ENCODE assay signal across 3 worm cellular contexts in genomic region chrV:18079163-18079562, ce11.
TF ChIP-seq lines count a peak whose summit lies in the region.

No protein-coding gene starts in this region.

TF ChIP-seq in whole organism, L1 larva, 84 proteins besides CTCF, POLR2A, EP300 and RAD21 (continued from another document and continues in another):
- TF ChIP-seq snpc-4 (tag; optimal IDR thresholded peaks at IDR 0.05; lab: Kevin White, UChicago) = peak; percentile 83
- no peak for TF ChIP-seq hlh-17 (GFP tag; optimal IDR thresholded peaks at IDR 0.05; lab: Kevin White, UChicago; ENCODE audit: borderline replicate concordance)
- TF ChIP-seq F16B12.6 (tag; optimal IDR thresholded peaks at IDR 0.05; lab: Kevin White, UChicago) = peak; percentile 8
- TF ChIP-seq mef-2 (tag; optimal IDR thresholded peaks at IDR 0.05; lab: Kevin White, UChicago) = no peak
- no peak for TF ChIP-seq elt-3 (tag; optimal IDR thresholded peaks at IDR 0.05; lab: Kevin White, UChicago)
- peak; percentile 54 for TF ChIP-seq egl-13 (tag; optimal IDR thresholded peaks at IDR 0.05; lab: Kevin White, UChicago)
- TF ChIP-seq pax-3 (tag; optimal IDR thresholded peaks at IDR 0.05; lab: Kevin White, UChicago) = peak; percentile 17
- no peak for TF ChIP-seq pqm-1 (tag; optimal IDR thresholded peaks at IDR 0.05; lab: Kevin White, UChicago)
- TF ChIP-seq unc-130 (tag; optimal IDR thresholded peaks at IDR 0.05; lab: Kevin White, UChicago) = no peak
- TF ChIP-seq ama-1 (optimal IDR thresholded peaks at IDR 0.05; lab: Kevin White, UChicago) = no peak
- peak; percentile 62 for TF ChIP-seq ztf-4 (tag; optimal IDR thresholded peaks at IDR 0.05; lab: Kevin White, UChicago)
- TF ChIP-seq xbp-1 (tag; optimal IDR thresholded peaks at IDR 0.05; lab: Kevin White, UChicago) = peak; percentile 73
- TF ChIP-seq C04F5.9 (tag; optimal IDR thresholded peaks at IDR 0.05; lab: Kevin White, UChicago) = no peak
- no peak for TF ChIP-seq lir-3 (tag; optimal IDR thresholded peaks at IDR 0.05; lab: Kevin White, UChicago; ENCODE audit: poor library complexity)
- no peak for TF ChIP-seq fkh-4 (tag; optimal IDR thresholded peaks at IDR 0.05; lab: Kevin White, UChicago; ENCODE audit: borderline replicate concordance)
- no peak for TF ChIP-seq ceh-90 (tag; optimal IDR thresholded peaks at IDR 0.05; lab: Kevin White, UChicago)
- TF ChIP-seq vab-15 (tag; optimal IDR thresholded peaks at IDR 0.05; lab: Kevin White, UChicago) = no peak
- peak; percentile 78 for TF ChIP-seq jun-1 (tag; optimal IDR thresholded peaks at IDR 0.05; lab: Kevin White, UChicago)
- TF ChIP-seq ceh-63 (GFP tag; optimal IDR thresholded peaks at IDR 0.05; lab: Kevin White, UChicago) = no peak
- TF ChIP-seq irx-1 (tag; optimal IDR thresholded peaks at IDR 0.05; lab: Kevin White, UChicago) = peak; percentile 54
- peak; percentile 81 for TF ChIP-seq fos-1 (tag; optimal IDR thresholded peaks at IDR 0.05; lab: Kevin White, UChicago)
- peak; percentile 17 to 89 (median 79) for TF ChIP-seq ceh-82 (tag; optimal IDR thresholded peaks at IDR 0.05; lab: Kevin White, UChicago)
- TF ChIP-seq lin-39 (tag; optimal IDR thresholded peaks at IDR 0.05; lab: Kevin White, UChicago) = peak; percentile 80
- TF ChIP-seq nhr-47 (tag; optimal IDR thresholded peaks at IDR 0.05; lab: Kevin White, UChicago) = peak; percentile 89
- peak; percentile 87 for TF ChIP-seq swsn-7 (tag; optimal IDR thresholded peaks at IDR 0.05; lab: Kevin White, UChicago)
- TF ChIP-seq aha-1 (tag; optimal IDR thresholded peaks at IDR 0.05; lab: Kevin White, UChicago) = no peak
- peak; percentile 67 for TF ChIP-seq isw-1 (GFP tag; IDR thresholded peaks at IDR 0.05; lab: Robert Waterston, UW)
- TF ChIP-seq sox-4 (tag; optimal IDR thresholded peaks at IDR 0.05; lab: Kevin White, UChicago) = no peak
- peak; percentile 90 for TF ChIP-seq unc-86 (tag; optimal IDR thresholded peaks at IDR 0.05; lab: Kevin White, UChicago)
- peak; percentile 66 to 81 for TF ChIP-seq lin-35 (GFP tag; optimal IDR thresholded peaks at IDR 0.05; lab: Kevin White, UChicago)
- TF ChIP-seq unc-98 (GFP tag; IDR thresholded peaks at IDR 0.05; lab: Robert Waterston, UW) = no peak
- TF ChIP-seq unc-30 (tag; optimal IDR thresholded peaks at IDR 0.05; lab: Kevin White, UChicago) = peak; percentile 29
- TF ChIP-seq lin-14 (GFP tag; optimal IDR thresholded peaks at IDR 0.05; lab: Kevin White, UChicago) = peak; percentile 99
- TF ChIP-seq skn-1 (tag; optimal IDR thresholded peaks at IDR 0.05; lab: Kevin White, UChicago) = peak; percentile 66
- no peak for TF ChIP-seq C16A3.4 (tag; optimal IDR thresholded peaks at IDR 0.05; lab: Kevin White, UChicago)
- no peak for TF ChIP-seq nhr-90 (tag; optimal IDR thresholded peaks at IDR 0.05; lab: Kevin White, UChicago; ENCODE audit: poor library complexity)
- TF ChIP-seq nhr-12 (tag; optimal IDR thresholded peaks at IDR 0.05; lab: Kevin White, UChicago) = no peak
- TF ChIP-seq nhr-11 (tag; optimal IDR thresholded peaks at IDR 0.05; lab: Kevin White, UChicago) = peak; percentile 79
- no peak for TF ChIP-seq ces-1 (GFP tag; optimal IDR thresholded peaks at IDR 0.05; lab: Kevin White, UChicago)
- peak; percentile 91 for TF ChIP-seq nhr-71 (tag; optimal IDR thresholded peaks at IDR 0.05; lab: Kevin White, UChicago)
- no peak for TF ChIP-seq hpl-2 (GFP tag; optimal IDR thresholded peaks at IDR 0.05; lab: Kevin White, UChicago)
- no peak for TF ChIP-seq nhr-237 (tag; optimal IDR thresholded peaks at IDR 0.05; lab: Kevin White, UChicago)
- peak; percentile 83 for TF ChIP-seq nhr-85 (tag; lab: Kevin White, UChicago)
- TF ChIP-seq egl-27 (tag; optimal IDR thresholded peaks at IDR 0.05; lab: Kevin White, UChicago) = peak in 1 of 2 experiments; percentile 1
- TF ChIP-seq mdl-1 (tag; optimal IDR thresholded peaks at IDR 0.05; lab: Kevin White, UChicago) = peak in 1 of 2 experiments; percentile 52

TF ChIP-seq in whole organism, L3 larva, 47 proteins besides CTCF, POLR2A, EP300 and RAD21 (continued from another document):
- TF ChIP-seq hmg-11 (tag; optimal IDR thresholded peaks at IDR 0.05; lab: Kevin White, UChicago) (peak; percentile 79), elt-1 (tag; optimal IDR thresholded peaks at IDR 0.05; lab: Kevin White, UChicago) (no peak), mml-1 (tag; optimal IDR thresholded peaks at IDR 0.05; lab: Kevin White, UChicago) (no peak), unc-39 (tag; optimal IDR thresholded peaks at IDR 0.05; lab: Kevin White, UChicago) (no peak), lin-15B (tag; optimal IDR thresholded peaks at IDR 0.05; lab: Kevin White, UChicago) (peak; percentile 67), daf-12 (tag; optimal IDR thresholded peaks at IDR 0.05; lab: Kevin White, UChicago) (no peak), egl-5 (tag; optimal IDR thresholded peaks at IDR 0.05; lab: Kevin White, UChicago) (peak; percentile 67), nhr-28 (tag; optimal IDR thresholded peaks at IDR 0.05; lab: Kevin White, UChicago) (no peak), pqm-1 (tag; optimal IDR thresholded peaks at IDR 0.05; lab: Kevin White, UChicago) (no peak), lsy-12 (tag; optimal IDR thresholded peaks at IDR 0.05; lab: Kevin White, UChicago) (no peak), ZK546.5 (tag; optimal IDR thresholded peaks at IDR 0.05; lab: Kevin White, UChicago) (no peak), elt-2 (tag; optimal IDR thresholded peaks at IDR 0.05; lab: Kevin White, UChicago) (peak; percentile 20), eor-1 (tag; optimal IDR thresholded peaks at IDR 0.05; lab: Kevin White, UChicago) (no peak), lin-39 (tag; optimal IDR thresholded peaks at IDR 0.05; lab: Kevin White, UChicago) (peak; percentile 65), egl-27 (tag; optimal IDR thresholded peaks at IDR 0.05; lab: Kevin White, UChicago) (no peak), nhr-43 (tag; optimal IDR thresholded peaks at IDR 0.05; lab: Kevin White, UChicago; ENCODE audit: poor library complexity, severe bottlenecking) (no peak), ztf-4 (tag; optimal IDR thresholded peaks at IDR 0.05; lab: Kevin White, UChicago) (no peak), pha-4 (tag; optimal IDR thresholded peaks at IDR 0.05; lab: Kevin White, UChicago) (peak; percentile 82), ceh-82 (tag; optimal IDR thresholded peaks at IDR 0.05; lab: Kevin White, UChicago) (peak; percentile 58), elt-3 (tag; optimal IDR thresholded peaks at IDR 0.05; lab: Kevin White, UChicago) (no peak), fos-1 (tag; optimal IDR thresholded peaks at IDR 0.05; lab: Kevin White, UChicago) (no peak), zag-1 (tag; optimal IDR thresholded peaks at IDR 0.05; lab: Kevin White, UChicago) (peak; percentile 56), nhr-237 (tag; optimal IDR thresholded peaks at IDR 0.05; lab: Kevin White, UChicago) (no peak), nhr-11 (tag; optimal IDR thresholded peaks at IDR 0.05; lab: Kevin White, UChicago) (no peak), nhr-23 (tag; optimal IDR thresholded peaks at IDR 0.05; lab: Kevin White, UChicago) (peak; percentile 42), ceh-9 (tag; optimal IDR thresholded peaks at IDR 0.05; lab: Kevin White, UChicago) (no peak), nhr-77 (tag; optimal IDR thresholded peaks at IDR 0.05; lab: Kevin White, UChicago) (no peak), ceh-28 (tag; optimal IDR thresholded peaks at IDR 0.05; lab: Kevin White, UChicago) (peak; percentile 96)
TF ChIP-seq in whole organism, L3 larva: peak in this region for 21.

TF ChIP-seq in whole organism, young adult, 124 proteins besides CTCF, POLR2A, EP300 and RAD21 (continued from another document):
- TF ChIP-seq ama-1 (optimal IDR thresholded peaks at IDR 0.05; lab: Kevin White, UChicago) (no peak), ama-1 (GFP tag; optimal IDR thresholded peaks at IDR 0.05; lab: Kevin White, UChicago) (no peak)
TF ChIP-seq in whole organism, young adult: peak in this region for 23.
